Worm (Caenorhabditis elegans): ENCODE measurements around the gene R05H5.7.

The R05H5.7 gene

ce11 chrII:10230972-10231371 is 38.7 kb downstream of the R05H5.7 start, which contains the start of gene T01E8.8:
TSS of gene T01E8.8 (plus strand) at chrII:10231272.
- peak; percentile 50 for TF ChIP-seq aha-1 (tag)
- no peak for TF ChIP-seq dmd-6 (GFP tag; IDR thresholded peaks at IDR 0.05)

- TF ChIP-seq sdz-12 (GFP tag; optimal IDR thresholded peaks at IDR 0.05) (no peak), nhr-76 (tag; optimal IDR thresholded peaks at IDR 0.05) (no peak), hlh-11 (tag; optimal IDR thresholded peaks at IDR 0.05) (peak; percentile 29), pqm-1 (tag; optimal IDR thresholded peaks at IDR 0.05) (peak; percentile 45), nhr-28 (tag; optimal IDR thresholded peaks at IDR 0.05) (peak; percentile 12), ZK546.5 (tag; optimal IDR thresholded peaks at IDR 0.05) (no peak), hmg-1.1 (GFP tag; IDR thresholded peaks at IDR 0.05) (no peak), nhr-48 (tag; optimal IDR thresholded peaks at IDR 0.05) (no peak), F26F4.8 (GFP tag; conservative IDR thresholded peaks at IDR 0.05) (no peak), nhr-11 (tag; optimal IDR thresholded peaks at IDR 0.05) (no peak), aha-1 (tag) (no peak), lin-38 (GFP tag; IDR thresholded peaks at IDR 0.05) (no peak), madf-9 (GFP tag; conservative IDR thresholded peaks at IDR 0.05) (no peak), mxl-3 (GFP tag; optimal IDR thresholded peaks at IDR 0.05) (no peak), vab-7 (GFP tag; IDR thresholded peaks at IDR 0.05) (no peak), duxl-1 (tag; optimal IDR thresholded peaks at IDR 0.05; ENCODE audit: poor library complexity) (no peak), arid-1 (GFP tag; conservative IDR thresholded peaks at IDR 0.05) (no peak), zip-2 (tag; optimal IDR thresholded peaks at IDR 0.05) (no peak), lin-13 (GFP tag; optimal IDR thresholded peaks at IDR 0.05) (no peak), ceh-32 (tag; optimal IDR thresholded peaks at IDR 0.05; ENCODE audit: poor library complexity) (no peak), Y105C5A.15 (GFP tag; IDR thresholded peaks at IDR 0.05) (no peak), F49E8.2 (tag; optimal IDR thresholded peaks at IDR 0.05; ENCODE audit: borderline replicate concordance) (no peak), dmd-6 (GFP tag; IDR thresholded peaks at IDR 0.05) (peak; percentile 53), lin-15B (tag; optimal IDR thresholded peaks at IDR 0.05) (no peak), lsy-2 (tag; optimal IDR thresholded peaks at IDR 0.05) (no peak), set-16 (GFP tag; IDR thresholded peaks at IDR 0.05) (no peak), rbr-2 (tag; optimal IDR thresholded peaks at IDR 0.05) (no peak), ztf-11 (tag; optimal IDR thresholded peaks at IDR 0.05) (no peak), daf-16 (GFP tag; optimal IDR thresholded peaks at IDR 0.05) (no peak), daf-16 (tag; optimal IDR thresholded peaks at IDR 0.05) (peak; percentile 92), lin-39 (tag; optimal IDR thresholded peaks at IDR 0.05) (no peak), php-3 (GFP tag; IDR thresholded peaks at IDR 0.05) (0 out of 2 replicates have a peak, but pooled peaks have one; percentile 19), Y48G9A.11 (GFP tag; IDR thresholded peaks at IDR 0.05) (no peak), dmd-9 (GFP tag; IDR thresholded peaks at IDR 0.05) (no peak)
Measured at ce11 chrII:10231874-10232273, 39.6 kb downstream of the R05H5.7 start.

- TF ChIP-seq lin-13 (GFP tag; optimal IDR thresholded peaks at IDR 0.05), result no peak
- TF ChIP-seq mdt-29 (GFP tag; IDR thresholded peaks at IDR 0.05), result no peak
- TF ChIP-seq ceh-20 (GFP tag; IDR thresholded peaks at IDR 0.05), result no peak
- no peak for TF ChIP-seq duxl-1 (tag; optimal IDR thresholded peaks at IDR 0.05; ENCODE audit: poor library complexity)
- no peak for TF ChIP-seq nhr-28 (tag; optimal IDR thresholded peaks at IDR 0.05)
- TF ChIP-seq F10B5.3 (tag; optimal IDR thresholded peaks at IDR 0.05), result no peak
- TF ChIP-seq Y105C5A.15 (GFP tag; IDR thresholded peaks at IDR 0.05), result no peak
- no peak for TF ChIP-seq ceh-28 (tag; optimal IDR thresholded peaks at IDR 0.05)
- TF ChIP-seq ceh-32 (tag; optimal IDR thresholded peaks at IDR 0.05; ENCODE audit: poor library complexity), result no peak
- TF ChIP-seq mxl-2 (GFP tag; conservative IDR thresholded peaks at IDR 0.05), result no peak
- no peak for TF ChIP-seq fos-1 (tag; optimal IDR thresholded peaks at IDR 0.05)
- no peak for TF ChIP-seq daf-12 (tag; optimal IDR thresholded peaks at IDR 0.05)
- TF ChIP-seq lir-3 (tag; optimal IDR thresholded peaks at IDR 0.05), result no peak
- TF ChIP-seq F44E2.7 (GFP tag; IDR thresholded peaks at IDR 0.05), result no peak
- no peak for TF ChIP-seq jun-1 (tag; optimal IDR thresholded peaks at IDR 0.05)
- no peak for TF ChIP-seq dmd-8 (GFP tag; IDR thresholded peaks at IDR 0.05)
- no peak for TF ChIP-seq dpl-1 (GFP tag; optimal IDR thresholded peaks at IDR 0.05)
- TF ChIP-seq zfp-3 (GFP tag; conservative IDR thresholded peaks at IDR 0.05), result no peak
- no peak for TF ChIP-seq T20F7.1 (GFP tag; optimal IDR thresholded peaks at IDR 0.05)
- TF ChIP-seq arid-1 (GFP tag; conservative IDR thresholded peaks at IDR 0.05), result no peak
Measured at ce11 chrII:10234398-10234797, 42.1 kb downstream of the R05H5.7 start, which contains the start of gene ubxn-5. TSS of gene ubxn-5 (minus strand) at chrII:10234498.

Data from whole organism, L4 larva.